Fruit fly (Drosophila melanogaster): ENCODE results near the gene Pi3K68D.

DNA sequence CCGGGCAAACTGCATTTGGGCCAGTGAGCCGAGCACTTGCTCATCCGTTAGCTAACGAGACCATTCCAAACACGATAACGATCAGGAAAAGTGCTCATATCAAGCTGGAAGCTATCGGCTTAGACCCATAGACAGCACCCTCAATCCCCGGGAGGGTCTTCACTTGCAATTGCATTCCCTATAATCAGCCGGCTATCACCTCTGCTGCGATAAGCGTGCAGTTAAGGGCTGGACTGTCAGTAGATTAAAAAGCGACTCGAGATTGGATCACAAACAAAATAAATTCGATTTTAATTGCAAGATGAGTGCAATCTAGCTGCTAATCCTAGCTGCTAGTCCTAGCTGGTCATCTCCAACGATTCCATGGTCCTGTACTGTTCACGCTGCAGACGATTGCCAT lies 16.0 kb downstream of the Pi3K68D start:
- no peak for TF ChIP-seq cyc (GFP tag; optimal IDR thresholded peaks at IDR 0.05)
- no peak for TF ChIP-seq CG3919 (GFP tag; optimal IDR thresholded peaks at IDR 0.05)
- no peak for TF ChIP-seq pdm3 (GFP tag; optimal IDR thresholded peaks at IDR 0.05)
- no peak for TF ChIP-seq CG1621 (tag; optimal IDR thresholded peaks at IDR 0.05)
- no peak for TF ChIP-seq Lpt (GFP tag; optimal IDR thresholded peaks at IDR 0.05)
- TF ChIP-seq Sox102F (GFP tag; optimal IDR thresholded peaks at IDR 0.05): no peak
